Worm (Caenorhabditis elegans) whole organism, L4 larva: Measurements from ENCODE around the gene srg-60.

Experiments
- F49E8.2 ChIP-seq: sonication (generic microtip); optimal IDR thresholded peaks from 2 replicates; lab custom pipeline; 2016; ENCODE audit warnings: missing compliant biosample characterization, mild to moderate bottlenecking, missing genetic modification characterization, borderline replicate concordance
- ama-1 ChIP-seq: fragments of 150-350 bp; optimal IDR thresholded peaks from 2 replicates; lab custom pipeline; 2014; ENCODE audit warnings: inconsistent platforms, mixed read lengths
- daf-16 ChIP-seq, 3 experiments: sonication (generic microtip); optimal IDR thresholded peaks; 2 replicates each; lab custom pipeline; 2016 to 2017; ENCODE audit warnings: missing genetic modification characterization in 3 of 3, missing genetic modification reagents in 3 of 3, mild to moderate bottlenecking in 2 of 3, missing compliant biosample characterization in 2 of 3, missing biosample characterization in 1 of 3, moderate library complexity in 1 of 3
- lin-13 ChIP-seq: fragments of 150-350 bp; optimal IDR thresholded peaks from 2 replicates; lab custom pipeline; 2014; ENCODE audit warnings: missing biosample characterization, missing genetic modification reagents, missing genetic modification characterization
- lin-39 ChIP-seq: fragments of 150-350 bp; optimal IDR thresholded peaks from 2 replicates; lab custom pipeline; 2014; ENCODE audit warnings: missing biosample characterization, missing genetic modification reagents, missing genetic modification characterization
- mdl-1 ChIP-seq, 2 experiments: fragments of 150-350 bp in 1 of 2; sonication (generic microtip) in 1 of 2; optimal IDR thresholded peaks; 2 replicates each; lab custom pipeline; 2014 to 2017; ENCODE audit warnings: missing biosample characterization in 2 of 2, missing genetic modification characterization in 2 of 2
- nhr-111 ChIP-seq: fragments of 200-800 bp; sonication (Bioruptor generic); optimal IDR thresholded peaks from 2 replicates; lab custom pipeline; 2018; ENCODE audit warnings: mild to moderate bottlenecking, missing genetic modification characterization, missing compliant biosample characterization
- nhr-76 ChIP-seq: fragments of 150-350 bp; optimal IDR thresholded peaks from 2 replicates; lab custom pipeline; 2014; ENCODE audit warnings: missing biosample characterization, missing genetic modification characterization
- ztf-11 ChIP-seq: fragments of 150-350 bp; optimal IDR thresholded peaks from 2 replicates; lab custom pipeline; 2014; ENCODE audit warnings: missing biosample characterization, missing genetic modification characterization

DNA sequence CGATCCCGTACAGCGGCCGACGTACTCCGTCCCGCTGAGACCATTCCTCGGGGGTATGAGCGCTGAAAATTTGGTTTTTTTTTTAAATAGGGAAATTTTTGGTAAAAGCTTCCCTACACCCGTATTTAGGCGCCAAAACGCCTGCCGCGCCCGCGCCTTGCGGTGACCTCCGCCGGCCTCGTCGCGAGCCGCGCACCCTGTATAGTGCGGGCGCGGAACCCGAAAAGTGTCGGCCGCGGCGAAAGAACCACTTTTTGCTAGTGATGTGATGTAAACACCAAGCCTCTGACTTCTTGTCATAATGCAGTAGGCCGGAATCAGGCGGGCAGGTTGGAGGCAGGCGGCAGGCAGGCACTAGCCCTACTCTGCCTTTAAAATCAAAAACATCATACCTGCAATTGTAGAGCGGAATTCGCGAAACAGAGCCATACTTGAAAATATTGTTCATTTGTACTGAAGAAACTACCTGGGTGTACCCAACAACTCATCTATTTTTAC, 3.7 kb downstream of the srg-60 start, which contains the start of gene srt-29:
- TF ChIP-seq nhr-111 (GFP tag; lab: Kevin White, UChicago) = no peak
- TF ChIP-seq lin-13 (GFP tag; lab: Kevin White, UChicago) = no peak
- no peak for TF ChIP-seq lin-39 (tag; lab: Kevin White, UChicago)
- TF ChIP-seq mdl-1 (tag; optimal IDR thresholded peaks at IDR 0.05; lab: Kevin White, UChicago) = no peak
- no peak for TF ChIP-seq ama-1
- no peak for TF ChIP-seq daf-16 (GFP tag; optimal IDR thresholded peaks at IDR 0.05; lab: Kevin White, UChicago)
- TF ChIP-seq daf-16 (tag; optimal IDR thresholded peaks at IDR 0.05; lab: Kevin White, UChicago) = no peak
- TF ChIP-seq F49E8.2 (tag; lab: Kevin White, UChicago) = no peak
- TF ChIP-seq nhr-76 (tag; lab: Kevin White, UChicago) = no peak
- TF ChIP-seq ztf-11 (tag; lab: Kevin White, UChicago) = no peak
